Worm (Caenorhabditis elegans) whole organism, L1 larva: ENCODE data around the gene C02B8.1.

Experiments
- Y116A8C.19 ChIP-seq: sonication (generic microtip); optimal IDR thresholded peaks from 2 replicates; lab custom pipeline; 2016; ENCODE audit warnings: missing compliant biosample characterization, missing genetic modification characterization, borderline replicate concordance
- aha-1 ChIP-seq: fragments of 150-350 bp; optimal IDR thresholded peaks from 2 replicates; lab custom pipeline; 2014; ENCODE audit warnings: missing biosample characterization, missing genetic modification characterization
- aly-2 ChIP-seq: fragments of 150-350 bp; optimal IDR thresholded peaks from 2 replicates; lab custom pipeline; 2014; ENCODE audit warnings: missing biosample characterization, missing genetic modification characterization
- ceh-8 ChIP-seq: fragments of 200-800 bp; sonication (Bioruptor generic); optimal IDR thresholded peaks from 2 replicates; lab custom pipeline; 2018; ENCODE audit warnings: mild to moderate bottlenecking, missing genetic modification characterization, moderate library complexity, missing compliant biosample characterization
- ceh-82 ChIP-seq, 3 experiments: fragments of 150-350 bp in 1 of 3; sonication (generic microtip) in 2 of 3; optimal IDR thresholded peaks; 2 replicates each; lab custom pipeline; 2014 to 2017; ENCODE audit warnings: missing biosample characterization in 3 of 3, missing genetic modification characterization in 3 of 3
- ceh-88 ChIP-seq: fragments of 200-800 bp; sonication (Bioruptor generic); IDR thresholded peaks from 2 replicates; pipeline ENCODE4 v1.3.6; 2022; ENCODE audit warnings: missing genetic modification characterization, missing compliant biosample characterization
- ceh-90 ChIP-seq: sonication (generic microtip); optimal IDR thresholded peaks from 2 replicates; lab custom pipeline; 2016; ENCODE audit warnings: missing genetic modification characterization, missing compliant biosample characterization
- dpl-1 ChIP-seq, 3 experiments: fragments of 150-350 bp in 2 of 3; sonication (generic microtip) in 1 of 3; optimal IDR thresholded peaks; 2 replicates each; lab custom pipeline; 2014 to 2017; ENCODE audit warnings: missing biosample characterization in 3 of 3, missing genetic modification characterization in 3 of 3, missing genetic modification reagents in 3 of 3
- dsc-1 ChIP-seq: sonication (generic microtip); optimal IDR thresholded peaks from 2 replicates; lab custom pipeline; 2016; ENCODE audit warnings: mild to moderate bottlenecking, missing genetic modification characterization, missing compliant biosample characterization
- efl-1 ChIP-seq, 4 experiments: fragments of 150-350 bp; optimal IDR thresholded peaks in 3 of 4; peaks in 1 of 4; 1 replicate in 1 of 4; 2 replicates in 3 of 4; lab custom pipeline; 2014; ENCODE audit warnings: missing biosample characterization in 2 of 4, missing genetic modification characterization in 2 of 4, missing genetic modification reagents in 2 of 4
- egl-27 ChIP-seq, 2 experiments: fragments of 150-350 bp in 1 of 2; sonication (generic microtip); optimal IDR thresholded peaks; 3 replicates each; lab custom pipeline; 2017 to 2018; ENCODE audit warnings: missing biosample characterization in 2 of 2, missing genetic modification characterization in 2 of 2, missing genetic modification reagents in 2 of 2
- elt-3 ChIP-seq, 6 experiments: fragments of 150-350 bp in 1 of 6; sonication (generic microtip); optimal IDR thresholded peaks; 2 replicates each; lab custom pipeline; 2017 to 2018; ENCODE audit warnings: missing biosample characterization in 6 of 6, missing genetic modification characterization in 6 of 6, inconsistent platforms in 1 of 6
- ets-5 ChIP-seq: fragments of 200-800 bp; sonication (Bioruptor generic); IDR thresholded peaks from 2 replicates; pipeline ENCODE4 v1.3.6; 2022; ENCODE audit warnings: missing genetic modification characterization, missing compliant biosample characterization
- fkh-10 ChIP-seq: sonication (generic microtip); optimal IDR thresholded peaks from 2 replicates; lab custom pipeline; 2017; ENCODE audit warnings: missing biosample characterization, missing genetic modification reagents, missing genetic modification characterization
- fkh-8 ChIP-seq: sonication (generic microtip); optimal IDR thresholded peaks from 2 replicates; lab custom pipeline; 2016; ENCODE audit warnings: mild to moderate bottlenecking, missing genetic modification characterization, missing compliant biosample characterization
- fos-1 ChIP-seq: fragments of 150-350 bp; optimal IDR thresholded peaks from 2 replicates; lab custom pipeline; 2014; ENCODE audit warnings: missing biosample characterization, missing genetic modification characterization
- hlh-17 ChIP-seq: fragments of 200-800 bp; sonication (Bioruptor generic); optimal IDR thresholded peaks from 2 replicates; lab custom pipeline; 2018; ENCODE audit warnings: missing genetic modification characterization, mild to moderate bottlenecking, missing compliant biosample characterization, moderate library complexity, borderline replicate concordance
- hlh-4 ChIP-seq: sonication (generic microtip); optimal IDR thresholded peaks from 2 replicates; lab custom pipeline; 2016; ENCODE audit warnings: mild to moderate bottlenecking, missing genetic modification characterization, missing compliant biosample characterization
- isw-1 ChIP-seq: fragments of 200-800 bp; sonication (Bioruptor generic); IDR thresholded peaks from 2 replicates; pipeline ENCODE4 v1.3.6; 2022; ENCODE audit warnings: missing genetic modification characterization, missing compliant biosample characterization
- lin-14 ChIP-seq: fragments of 200-800 bp; sonication (Bioruptor generic); optimal IDR thresholded peaks from 2 replicates; lab custom pipeline; 2018; ENCODE audit warnings: mild to moderate bottlenecking, missing genetic modification characterization, moderate library complexity, missing compliant biosample characterization
- lin-35 ChIP-seq, 2 experiments: fragments of 150-350 bp; optimal IDR thresholded peaks; 2 replicates each; lab custom pipeline; 2014; ENCODE audit warnings: missing biosample characterization in 2 of 2, missing genetic modification characterization in 2 of 2, missing genetic modification reagents in 2 of 2
- lsy-2 ChIP-seq, 2 experiments: fragments of 150-350 bp; optimal IDR thresholded peaks; 2 replicates each; lab custom pipeline; 2014; ENCODE audit warnings: missing biosample characterization in 2 of 2, missing genetic modification characterization in 2 of 2
- mab-9 ChIP-seq: fragments of 200-800 bp; sonication (Bioruptor generic); IDR thresholded peaks from 2 replicates; pipeline ENCODE4 v1.3.6; 2022; ENCODE audit warnings: missing genetic modification reagents, missing genetic modification characterization, missing compliant biosample characterization
- mep-1 ChIP-seq: fragments of 150-350 bp; optimal IDR thresholded peaks from 2 replicates; lab custom pipeline; 2014; ENCODE audit warnings: missing biosample characterization, missing genetic modification characterization
- nhr-19 ChIP-seq: fragments of 200-800 bp; sonication (Bioruptor generic); conservative IDR thresholded peaks from 2 replicates; pipeline ENCODE4 v1.3.6; 2022; ENCODE audit warnings: missing genetic modification characterization, missing compliant biosample characterization
- nhr-20 ChIP-seq: sonication (generic microtip); optimal IDR thresholded peaks from 2 replicates; lab custom pipeline; 2016; ENCODE audit warnings: mild to moderate bottlenecking, missing genetic modification characterization, missing compliant biosample characterization
- nhr-237 ChIP-seq: fragments of 150-350 bp; optimal IDR thresholded peaks from 2 replicates; lab custom pipeline; 2014; ENCODE audit warnings: missing biosample characterization, missing genetic modification characterization
- nhr-28 ChIP-seq: fragments of 150-350 bp; optimal IDR thresholded peaks from 2 replicates; lab custom pipeline; 2014; ENCODE audit warnings: missing biosample characterization, missing genetic modification characterization
- nhr-47 ChIP-seq: sonication (generic microtip); optimal IDR thresholded peaks from 2 replicates; lab custom pipeline; 2016; ENCODE audit warnings: mild to moderate bottlenecking, missing genetic modification characterization, moderate library complexity, missing compliant biosample characterization
- nhr-71 ChIP-seq: sonication (generic microtip); optimal IDR thresholded peaks from 2 replicates; lab custom pipeline; 2016; ENCODE audit warnings: mild to moderate bottlenecking, missing genetic modification characterization, moderate library complexity, missing compliant biosample characterization
- nhr-76 ChIP-seq: sonication (generic microtip); optimal IDR thresholded peaks from 2 replicates; lab custom pipeline; 2017; ENCODE audit warnings: missing biosample characterization, missing genetic modification characterization
- nhr-84 ChIP-seq: sonication (generic microtip); optimal IDR thresholded peaks from 2 replicates; lab custom pipeline; 2017; ENCODE audit warnings: missing biosample characterization, missing genetic modification characterization
- nhr-85 ChIP-seq: sonication (generic microtip); peaks from one replicate; lab custom pipeline; 2016; ENCODE audit warnings: missing genetic modification characterization, inconsistent platforms, missing compliant biosample characterization
- nhr-90 ChIP-seq: sonication (generic microtip); optimal IDR thresholded peaks from 2 replicates; lab custom pipeline; 2016; ENCODE audit warnings: mild to moderate bottlenecking, missing genetic modification characterization, missing compliant biosample characterization; ENCODE audit not compliant: poor library complexity
- rnt-1 ChIP-seq: sonication (generic microtip); optimal IDR thresholded peaks from 2 replicates; lab custom pipeline; 2016; ENCODE audit warnings: mild to moderate bottlenecking, missing genetic modification characterization, moderate library complexity, missing compliant biosample characterization
- snpc-4 ChIP-seq: fragments of 150-350 bp; optimal IDR thresholded peaks from 2 replicates; lab custom pipeline; 2014; ENCODE audit warnings: missing biosample characterization, missing genetic modification characterization
- snu-23 ChIP-seq: sonication (generic microtip); optimal IDR thresholded peaks from 2 replicates; lab custom pipeline; 2016; ENCODE audit warnings: missing genetic modification characterization, missing compliant biosample characterization
- sox-4 ChIP-seq: sonication (generic microtip); optimal IDR thresholded peaks from 2 replicates; lab custom pipeline; 2016; ENCODE audit warnings: missing genetic modification characterization, missing compliant biosample characterization
- sup-37 ChIP-seq: fragments of 200-800 bp; sonication (Bioruptor generic); optimal IDR thresholded peaks from 2 replicates; lab custom pipeline; 2018; ENCODE audit warnings: mild to moderate bottlenecking, missing genetic modification characterization, missing compliant biosample characterization
- swsn-7 ChIP-seq: sonication (generic microtip); optimal IDR thresholded peaks from 2 replicates; lab custom pipeline; 2016; ENCODE audit warnings: missing genetic modification characterization, missing compliant biosample characterization
- tbx-2 ChIP-seq: sonication (generic microtip); optimal IDR thresholded peaks from 2 replicates; lab custom pipeline; 2016; ENCODE audit warnings: missing genetic modification characterization, missing compliant biosample characterization
- tlp-1 ChIP-seq: fragments of 150-350 bp; optimal IDR thresholded peaks from 2 replicates; lab custom pipeline; 2014; ENCODE audit warnings: missing biosample characterization, missing genetic modification characterization
- unc-130 ChIP-seq: fragments of 150-350 bp; optimal IDR thresholded peaks from 2 replicates; lab custom pipeline; 2017; ENCODE audit warnings: missing biosample characterization, missing genetic modification characterization, inconsistent platforms
- unc-30 ChIP-seq: sonication (generic microtip); optimal IDR thresholded peaks from 2 replicates; lab custom pipeline; 2017; ENCODE audit warnings: missing biosample characterization, missing genetic modification characterization
- unc-86 ChIP-seq: sonication (generic microtip); optimal IDR thresholded peaks from 2 replicates; lab custom pipeline; 2016; ENCODE audit warnings: missing genetic modification characterization, missing compliant biosample characterization
- unc-98 ChIP-seq: fragments of 200-800 bp; sonication (Bioruptor generic); IDR thresholded peaks from 2 replicates; pipeline ENCODE4 v1.3.6; 2022; ENCODE audit warnings: missing genetic modification characterization, missing compliant biosample characterization
- xbp-1 ChIP-seq: sonication (generic microtip); optimal IDR thresholded peaks from 2 replicates; lab custom pipeline; 2016; ENCODE audit warnings: missing genetic modification characterization, missing compliant biosample characterization
- ztf-11 ChIP-seq, 2 experiments: sonication (generic microtip); optimal IDR thresholded peaks; 2 replicates each; lab custom pipeline; 2016 to 2017; ENCODE audit warnings: missing genetic modification characterization in 2 of 2, missing biosample characterization in 1 of 2, missing compliant biosample characterization in 1 of 2
- ztf-4 ChIP-seq: fragments of 150-350 bp; optimal IDR thresholded peaks from 2 replicates; lab custom pipeline; 2014; ENCODE audit warnings: missing biosample characterization, missing genetic modification characterization

C02B8.1 gene

ce11 chrX:8156502-8156901, 9.0 kb downstream of the C02B8.1 start (continued):
- TF ChIP-seq dsc-1 (tag; lab: Kevin White, UChicago) (peak; percentile 51), sup-37 (GFP tag; lab: Kevin White, UChicago) (no peak), nhr-237 (no peak), nhr-20 (tag; lab: Kevin White, UChicago) (peak; percentile 65), lin-35 (GFP tag; optimal IDR thresholded peaks at IDR 0.05; lab: Kevin White, UChicago) (peak in 1 of 2 experiments; percentile 57), nhr-90 (tag; lab: Kevin White, UChicago) (peak; percentile 59), nhr-85 (tag; lab: Kevin White, UChicago) (peak; percentile 73), aly-2 (tag; lab: Kevin White, UChicago) (no peak), hlh-4 (tag; lab: Kevin White, UChicago) (no peak), tlp-1 (tag; lab: Kevin White, UChicago) (no peak), ceh-90 (no peak), elt-3 (tag; optimal IDR thresholded peaks at IDR 0.05; lab: Kevin White, UChicago) (peak in 1 of 6 experiments; percentile 20), unc-30 (tag; lab: Kevin White, UChicago) (no peak), snpc-4 (tag; lab: Kevin White, UChicago) (no peak), nhr-28 (no peak), dpl-1 (GFP tag; optimal IDR thresholded peaks at IDR 0.05; lab: Kevin White, UChicago) (no peak), aha-1 (no peak), fkh-10 (GFP tag; lab: Kevin White, UChicago) (no peak), hlh-17 (no peak), isw-1 (GFP tag; lab: Robert Waterston, UW) (no peak), snu-23 (GFP tag; lab: Kevin White, UChicago) (peak; percentile 64), mab-9 (GFP tag; lab: Robert Waterston, UW) (no peak), unc-130 (tag; lab: Kevin White, UChicago) (no peak), egl-27 (tag; optimal IDR thresholded peaks at IDR 0.05; lab: Kevin White, UChicago) (no peak), fkh-8 (no peak), nhr-84 (tag; lab: Kevin White, UChicago) (no peak), fos-1 (tag; lab: Kevin White, UChicago) (no peak), nhr-76 (tag; lab: Kevin White, UChicago) (no peak), nhr-47 (tag; lab: Kevin White, UChicago) (peak; percentile 50), ets-5 (GFP tag; lab: Robert Waterston, UW) (no peak), ztf-4 (tag; lab: Kevin White, UChicago) (no peak), Y116A8C.19 (tag; lab: Kevin White, UChicago) (no peak), nhr-19 (GFP tag; lab: Robert Waterston, UW) (peak; percentile 56), efl-1 (optimal IDR thresholded peaks at IDR 0.05; lab: Kevin White, UChicago) (no peak), efl-1 (GFP tag; optimal IDR thresholded peaks at IDR 0.05 in 1 of 2; lab: Kevin White, UChicago) (peak in 1 of 2 experiments; percentile 29), tbx-2 (tag; lab: Kevin White, UChicago) (no peak), ceh-8 (no peak)

- TF ChIP-seq lin-35 (GFP tag; optimal IDR thresholded peaks at IDR 0.05; lab: Kevin White, UChicago) (no peak), unc-98 (GFP tag; lab: Robert Waterston, UW) (no peak), mep-1 (peak; percentile 23), ztf-11 (tag; optimal IDR thresholded peaks at IDR 0.05; lab: Kevin White, UChicago) (peak in 1 of 2 experiments; percentile 91), nhr-47 (tag; lab: Kevin White, UChicago) (peak; percentile 29), mab-9 (GFP tag; lab: Robert Waterston, UW) (no peak), sox-4 (no peak), swsn-7 (peak; percentile 84), rnt-1 (peak; percentile 61), ceh-82 (tag; optimal IDR thresholded peaks at IDR 0.05; lab: Kevin White, UChicago) (peak in 2 of 3 experiments; percentile 7 to 41), ceh-88 (GFP tag; lab: Robert Waterston, UW) (no peak), xbp-1 (tag; lab: Kevin White, UChicago) (peak; percentile 4), lsy-2 (tag; optimal IDR thresholded peaks at IDR 0.05; lab: Kevin White, UChicago) (peak in 1 of 2 experiments; percentile 16), snu-23 (GFP tag; lab: Kevin White, UChicago) (peak; percentile 26), lin-14 (GFP tag; lab: Kevin White, UChicago) (peak; percentile 67), fkh-8 (peak; percentile 64), dsc-1 (tag; lab: Kevin White, UChicago) (peak; percentile 17), nhr-71 (tag; lab: Kevin White, UChicago) (peak; percentile 40), unc-86 (peak; percentile 75), snpc-4 (tag; lab: Kevin White, UChicago) (no peak), aly-2 (tag; lab: Kevin White, UChicago) (no peak), tbx-2 (tag; lab: Kevin White, UChicago) (peak; percentile 55), tlp-1 (tag; lab: Kevin White, UChicago) (no peak)
These were observed 9.6 kb downstream of the C02B8.1 start for ce11 chrX:8157132-8157531.
